Fruit fly (Drosophila melanogaster) whole organism, embryonic: Measurements from ENCODE around the gene NaPi-III.

Experiments
- ATbp ChIP-seq: fragments of 200-800 bp; sonication (Bioruptor generic); optimal IDR thresholded peaks from 2 replicates; lab custom pipeline; 2017; ENCODE audit warnings: missing biosample characterization, mild to moderate bottlenecking, missing genetic modification characterization, missing genetic modification reagents
- Antp ChIP-seq: fragments of 200-800 bp; sonication (Bioruptor generic); optimal IDR thresholded peaks from 3 replicates; lab custom pipeline; 2016; ENCODE audit warnings: missing biosample characterization, missing genetic modification characterization
- Atf-2 ChIP-seq: fragments of 200-800 bp; sonication (Bioruptor generic); optimal IDR thresholded peaks from 2 replicates; lab custom pipeline; 2016; ENCODE audit warnings: missing biosample characterization, missing genetic modification characterization
- Atf6 ChIP-seq: fragments of 200-800 bp; sonication (Bioruptor generic); IDR thresholded peaks from 2 replicates; pipeline ENCODE4 v1.3.6; 2022; ENCODE audit warnings: missing biosample characterization, missing genetic modification characterization
- BEAF-32 ChIP-seq: fragments of 200-800 bp; sonication (Bioruptor generic); optimal IDR thresholded peaks from 3 replicates; lab custom pipeline; 2017; ENCODE audit warnings: missing biosample characterization, missing genetic modification characterization, mild to moderate bottlenecking, moderate library complexity, missing genetic modification reagents
- Bgb ChIP-seq: fragments of 200-800 bp; sonication (Bioruptor generic); IDR thresholded peaks from 2 replicates; pipeline ENCODE4 v1.3.6; 2022; ENCODE audit warnings: missing biosample characterization, missing genetic modification characterization; ENCODE audit not compliant: partially characterized antibody
- Bteb2 ChIP-seq: fragments of 200-800 bp; sonication (Bioruptor generic); optimal IDR thresholded peaks from 2 replicates; lab custom pipeline; 2016; ENCODE audit warnings: missing biosample characterization, missing genetic modification characterization
- CG10321 ChIP-seq: fragments of 200-800 bp; sonication (Bioruptor generic); IDR thresholded peaks from 2 replicates; pipeline ENCODE4 v1.3.6; 2022; ENCODE audit warnings: missing biosample characterization, missing genetic modification characterization
- CG10462 ChIP-seq: fragments of 200-800 bp; sonication (Bioruptor generic); optimal IDR thresholded peaks from 2 replicates; lab custom pipeline; 2016; ENCODE audit warnings: missing biosample characterization, missing genetic modification characterization
- CG11398 ChIP-seq: fragments of 200-800 bp; sonication (Bioruptor generic); optimal IDR thresholded peaks from 2 replicates; lab custom pipeline; 2016; ENCODE audit warnings: missing biosample characterization, missing genetic modification characterization
- CG14050 ChIP-seq: fragments of 200-800 bp; sonication (Bioruptor generic); IDR thresholded peaks from 3 replicates; pipeline ENCODE4 v1.3.6; 2022; ENCODE audit warnings: missing biosample characterization, missing genetic modification characterization
- CG2120 ChIP-seq: fragments of 200-800 bp; sonication (Bioruptor generic); optimal IDR thresholded peaks from 3 replicates; lab custom pipeline; 2016; ENCODE audit warnings: missing biosample characterization, missing genetic modification characterization
- CG3065 ChIP-seq: fragments of 200-800 bp; sonication (Bioruptor generic); optimal IDR thresholded peaks from 2 replicates; lab custom pipeline; 2016; ENCODE audit warnings: missing biosample characterization, missing genetic modification characterization
- CG31441 ChIP-seq: fragments of 200-800 bp; sonication (Bioruptor generic); IDR thresholded peaks from 2 replicates; pipeline ENCODE4 v1.3.6; 2022; ENCODE audit warnings: missing biosample characterization, missing genetic modification characterization
- CG42726 ChIP-seq: fragments of 200-800 bp; sonication (Bioruptor generic); IDR thresholded peaks from 2 replicates; pipeline ENCODE4 v1.3.6; 2022; ENCODE audit warnings: missing biosample characterization, missing genetic modification characterization; ENCODE audit not compliant: partially characterized antibody
- CG5180 ChIP-seq: fragments of 200-800 bp; sonication (Bioruptor generic); optimal IDR thresholded peaks from 3 replicates; lab custom pipeline; 2017; ENCODE audit warnings: missing biosample characterization, missing genetic modification characterization, mild to moderate bottlenecking, moderate library complexity, missing genetic modification reagents
- CG6683 ChIP-seq: fragments of 200-800 bp; sonication (Bioruptor generic); optimal IDR thresholded peaks from 2 replicates; lab custom pipeline; 2017; ENCODE audit warnings: missing biosample characterization, mild to moderate bottlenecking, missing genetic modification characterization, missing genetic modification reagents
- CG7556 ChIP-seq: fragments of 200-800 bp; sonication (Bioruptor generic); optimal IDR thresholded peaks from 2 replicates; lab custom pipeline; 2017; ENCODE audit warnings: missing biosample characterization, mild to moderate bottlenecking, missing genetic modification characterization
- CG7786 ChIP-seq: fragments of 200-800 bp; sonication (Bioruptor generic); optimal IDR thresholded peaks from 2 replicates; lab custom pipeline; 2016; ENCODE audit warnings: missing biosample characterization, missing genetic modification characterization
- CG7987 ChIP-seq: fragments of 200-800 bp; sonication (Bioruptor generic); optimal IDR thresholded peaks from 2 replicates; lab custom pipeline; 2018; ENCODE audit warnings: missing biosample characterization, mild to moderate bottlenecking, missing genetic modification characterization, moderate library complexity
- CG9797 ChIP-seq: fragments of 200-800 bp; sonication (Bioruptor generic); optimal IDR thresholded peaks from 3 replicates; lab custom pipeline; 2018; ENCODE audit warnings: missing biosample characterization, mild to moderate bottlenecking, missing genetic modification characterization
- Dbx ChIP-seq: fragments of 200-800 bp; sonication (Bioruptor generic); IDR thresholded peaks from 3 replicates; pipeline ENCODE4 v1.3.6; 2022; ENCODE audit warnings: missing biosample characterization, missing genetic modification characterization
- Dfd ChIP-seq, 2 experiments: fragments of >200 bp; optimal IDR thresholded peaks; 2 replicates each; lab custom pipeline; 2017; ENCODE audit warnings: missing biosample characterization in 2 of 2, missing genetic modification characterization in 2 of 2
- Doc2 ChIP-seq: fragments of 200-800 bp; sonication (Bioruptor generic); IDR thresholded peaks from 2 replicates; pipeline ENCODE4 v1.3.6; 2022; ENCODE audit warnings: missing biosample characterization, missing genetic modification characterization
- Drgx ChIP-seq: fragments of 200-800 bp; sonication (Bioruptor generic); IDR thresholded peaks from 2 replicates; pipeline ENCODE4 v1.3.6; 2022; ENCODE audit warnings: missing biosample characterization, missing genetic modification characterization
- Gsc ChIP-seq: fragments of 200-800 bp; sonication (Bioruptor generic); IDR thresholded peaks from 2 replicates; pipeline ENCODE4 v1.3.6; 2022; ENCODE audit warnings: missing biosample characterization, missing genetic modification characterization
- HLH54F ChIP-seq: fragments of 200-800 bp; sonication (Bioruptor generic); optimal IDR thresholded peaks from 3 replicates; lab custom pipeline; 2016; ENCODE audit warnings: missing biosample characterization, missing genetic modification characterization
- Lpt ChIP-seq: fragments of >200 bp; optimal IDR thresholded peaks from 2 replicates; lab custom pipeline; 2018; ENCODE audit warnings: missing biosample characterization, missing genetic modification characterization
- Nf-YB ChIP-seq: fragments of 200-800 bp; sonication (Bioruptor generic); optimal IDR thresholded peaks from 3 replicates; lab custom pipeline; 2019; ENCODE audit warnings: missing biosample characterization, mild to moderate bottlenecking, missing genetic modification characterization, moderate library complexity
- Oli ChIP-seq: fragments of 200-800 bp; sonication (Bioruptor generic); optimal IDR thresholded peaks from 2 replicates; lab custom pipeline; 2018; ENCODE audit warnings: missing biosample characterization, mild to moderate bottlenecking, missing genetic modification characterization, moderate library complexity
- Opbp ChIP-seq: fragments of 200-800 bp; sonication (Bioruptor generic); IDR thresholded peaks from 3 replicates; pipeline ENCODE4 v1.3.6; 2022; ENCODE audit warnings: missing biosample characterization, missing genetic modification characterization; ENCODE audit not compliant: partially characterized antibody
- Rfx ChIP-seq: fragments of 200-800 bp; sonication (Bioruptor generic); IDR thresholded peaks from 2 replicates; pipeline ENCODE4 v1.3.6; 2022; ENCODE audit warnings: missing biosample characterization, missing genetic modification characterization
- Sry-β ChIP-seq: fragments of 200-800 bp; sonication (Bioruptor generic); optimal IDR thresholded peaks from 2 replicates; lab custom pipeline; 2018; ENCODE audit warnings: missing biosample characterization, mild to moderate bottlenecking, missing genetic modification characterization, moderate library complexity
- abd-A ChIP-seq: fragments of 200-800 bp; sonication (Bioruptor generic); optimal IDR thresholded peaks from 3 replicates; lab custom pipeline; 2019; ENCODE audit warnings: missing biosample characterization, mild to moderate bottlenecking, missing genetic modification characterization, moderate library complexity
- az2 ChIP-seq: fragments of 200-800 bp; sonication (Bioruptor generic); optimal IDR thresholded peaks from 3 replicates; lab custom pipeline; 2016; ENCODE audit warnings: missing biosample characterization, missing genetic modification characterization
- chn ChIP-seq: fragments of 200-800 bp; sonication (Bioruptor generic); optimal IDR thresholded peaks from 2 replicates; lab custom pipeline; 2016; ENCODE audit warnings: missing biosample characterization, missing genetic modification characterization
- ci ChIP-seq: fragments of 200-800 bp; sonication (Bioruptor generic); IDR thresholded peaks from 3 replicates; pipeline ENCODE4 v1.3.6; 2022; ENCODE audit warnings: missing biosample characterization, missing genetic modification characterization
- dan ChIP-seq: fragments of 200-800 bp; sonication (Bioruptor generic); IDR thresholded peaks from 2 replicates; pipeline ENCODE4 v1.3.6; 2022; ENCODE audit warnings: missing biosample characterization, missing genetic modification characterization
- dm ChIP-seq: fragments of 200-800 bp; sonication (Bioruptor generic); optimal IDR thresholded peaks from 3 replicates; lab custom pipeline; 2016; ENCODE audit warnings: missing biosample characterization, missing genetic modification characterization
- eve ChIP-seq, 2 experiments: fragments of >200 bp; optimal IDR thresholded peaks; 2 replicates each; lab custom pipeline; 2017; ENCODE audit warnings: missing biosample characterization in 2 of 2, missing genetic modification characterization in 2 of 2
- ewg ChIP-seq: fragments of 200-800 bp; sonication (Bioruptor generic); optimal IDR thresholded peaks from 3 replicates; lab custom pipeline; 2017; ENCODE audit warnings: mild to moderate bottlenecking, missing biosample characterization, missing genetic modification reagents, missing genetic modification characterization
- gcm ChIP-seq: fragments of 200-800 bp; sonication (Bioruptor generic); optimal IDR thresholded peaks from 2 replicates; lab custom pipeline; 2019; ENCODE audit warnings: missing biosample characterization, mild to moderate bottlenecking, missing genetic modification characterization, moderate library complexity
- lbe ChIP-seq: fragments of 200-800 bp; sonication (Bioruptor generic); optimal IDR thresholded peaks from 2 replicates; lab custom pipeline; 2016; ENCODE audit warnings: missing biosample characterization, mild to moderate bottlenecking, missing genetic modification characterization
- oc ChIP-seq: fragments of 200-800 bp; sonication (Bioruptor generic); optimal IDR thresholded peaks from 2 replicates; lab custom pipeline; 2018; ENCODE audit warnings: missing biosample characterization, mild to moderate bottlenecking, missing genetic modification characterization, moderate library complexity
- pfk ChIP-seq: fragments of 200-800 bp; sonication (Bioruptor generic); optimal IDR thresholded peaks from 2 replicates; lab custom pipeline; 2018; ENCODE audit warnings: missing biosample characterization, mild to moderate bottlenecking, missing genetic modification characterization, moderate library complexity
- pita ChIP-seq: fragments of 200-800 bp; sonication (Bioruptor generic); optimal IDR thresholded peaks from 2 replicates; lab custom pipeline; 2017; ENCODE audit warnings: missing biosample characterization, mild to moderate bottlenecking, missing genetic modification characterization
- prd ChIP-seq, 3 experiments: fragments of >200 bp in 2 of 3; fragments of 200-800 bp in 1 of 3; sonication (Bioruptor generic) in 1 of 3; optimal IDR thresholded peaks in 2 of 3; IDR thresholded peaks in 1 of 3; 2 replicates in 2 of 3; 3 replicates in 1 of 3; pipeline versions ENCODE4 v1.3.6 to Lab custom; 2017 to 2022; ENCODE audit warnings: missing biosample characterization in 1 of 3, missing genetic modification characterization in 1 of 3
- usp ChIP-seq: fragments of >200 bp; optimal IDR thresholded peaks from 2 replicates; lab custom pipeline; 2017; ENCODE audit warnings: missing biosample characterization, missing genetic modification characterization

The NaPi-III gene

dm6 chr3L:11118627-11119395 is 4.3 kb upstream of the NaPi-III start (continued):
- peak; percentile 41 for TF ChIP-seq CG7556
- TF ChIP-seq CG9797 (GFP tag; lab: Kevin White, UChicago) = peak; percentile 26
- peak; percentile 77 for TF ChIP-seq CG6683 (GFP tag; lab: Kevin White, UChicago)
- TF ChIP-seq ewg (GFP tag; lab: Kevin White, UChicago) = peak; percentile 90
- TF ChIP-seq CG42726 (GFP tag; lab: Robert Waterston, UW) = no peak
- no peak for TF ChIP-seq Gsc (GFP tag; lab: Robert Waterston, UW)
- TF ChIP-seq Sry-β (GFP tag; lab: Kevin White, UChicago) = peak; percentile 21
- TF ChIP-seq CG31441 = peak; percentile 25
- peak; percentile 84; the same call in 2 of the 3 replicates for TF ChIP-seq Dbx (GFP tag; lab: Robert Waterston, UW)
- TF ChIP-seq CG10462 (GFP tag; lab: Kevin White, UChicago) = no peak
- peak; percentile 68 for TF ChIP-seq CG11398 (GFP tag; lab: Kevin White, UChicago)
- TF ChIP-seq chn (GFP tag; lab: Kevin White, UChicago) = no peak
- no peak for TF ChIP-seq usp (GFP tag; lab: Kevin White, UChicago)
- no peak for TF ChIP-seq Dfd (GFP tag; optimal IDR thresholded peaks at IDR 0.05; lab: Kevin White, UChicago)
- 0 out of 3 replicates have a peak, but pooled peaks have one; percentile 26 for TF ChIP-seq Opbp (GFP tag; lab: Robert Waterston, UW)
- peak; percentile 38 for TF ChIP-seq HLH54F (GFP tag; lab: Kevin White, UChicago)
- no peak for TF ChIP-seq dan (GFP tag; lab: Robert Waterston, UW)
- no peak for TF ChIP-seq Bgb (GFP tag; lab: Robert Waterston, UW)
- TF ChIP-seq ATbp (GFP tag; lab: Kevin White, UChicago) = peak; percentile 94
- TF ChIP-seq Atf6 (GFP tag; lab: Robert Waterston, UW) = peak; percentile 81
- no peak for TF ChIP-seq oc (tag; lab: Kevin White, UChicago)
- no peak for TF ChIP-seq BEAF-32
- TF ChIP-seq CG10321 (GFP tag; lab: Robert Waterston, UW) = no peak
- no peak for TF ChIP-seq pita (GFP tag; lab: Kevin White, UChicago)
- TF ChIP-seq dm (GFP tag; lab: Kevin White, UChicago) = peak; percentile 62
- peak; percentile 35 for TF ChIP-seq Antp (GFP tag; lab: Kevin White, UChicago)
- TF ChIP-seq CG5180 = peak; percentile 77
- TF ChIP-seq Rfx (GFP tag; lab: Robert Waterston, UW) = peak; percentile 65; the same call in 1 of the 2 replicates
- peak; percentile 56 for TF ChIP-seq CG2120 (GFP tag; lab: Kevin White, UChicago)
- peak; percentile 53; the same call in 1 of the 2 replicates for TF ChIP-seq Drgx (GFP tag; lab: Robert Waterston, UW)
- peak; percentile 66 for TF ChIP-seq gcm (GFP tag; lab: Kevin White, UChicago)
- peak; percentile 11 for TF ChIP-seq lbe
- TF ChIP-seq abd-A = peak; percentile 98
- TF ChIP-seq Doc2 = no peak
- TF ChIP-seq CG7987 (GFP tag; lab: Kevin White, UChicago) = peak; percentile 89
- TF ChIP-seq prd (optimal IDR thresholded peaks at IDR 0.05; lab: Kevin White, UChicago) = no peak
- peak; percentile 47; the same call in 2 of the 3 replicates for TF ChIP-seq prd (GFP tag; IDR thresholded peaks at IDR 0.05; lab: Robert Waterston, UW)
- no peak for TF ChIP-seq Lpt (GFP tag; lab: Kevin White, UChicago)
- TF ChIP-seq CG7786 (GFP tag; lab: Kevin White, UChicago) = peak; percentile 59
- peak; percentile 67 for TF ChIP-seq Nf-YB (GFP tag; lab: Kevin White, UChicago)
- no peak for TF ChIP-seq Oli (tag; lab: Kevin White, UChicago)
- peak; percentile 18 for TF ChIP-seq az2
- TF ChIP-seq Bteb2 (GFP tag; lab: Kevin White, UChicago) = peak; percentile 41
- peak; percentile 34 for TF ChIP-seq CG3065 (GFP tag; lab: Kevin White, UChicago)
- TF ChIP-seq CG14050 (GFP tag; lab: Robert Waterston, UW) = peak; percentile 48; the same call in 1 of the 3 replicates
- TF ChIP-seq Atf-2 (GFP tag; lab: Kevin White, UChicago) = peak; percentile 55
- peak; percentile 92 for TF ChIP-seq ci (GFP tag; lab: Robert Waterston, UW)
- TF ChIP-seq pfk (GFP tag; lab: Kevin White, UChicago) = peak; percentile 82
- no peak for TF ChIP-seq eve (GFP tag; optimal IDR thresholded peaks at IDR 0.05; lab: Kevin White, UChicago)
